Fruit fly (Drosophila melanogaster) whole organism, adult: ENCODE measurements around the gene CG18179.

Experiments used
- CG12768 ChIP-seq: fragments of 200-800 bp; sonication (Bioruptor generic); optimal IDR thresholded peaks from 2 replicates; lab custom pipeline; 2017; ENCODE audit warnings: missing biosample characterization, missing genetic modification characterization, mild to moderate bottlenecking, moderate library complexity, missing genetic modification reagents
- CG14711 ChIP-seq: fragments of 200-800 bp; sonication (Bioruptor generic); optimal IDR thresholded peaks from 2 replicates; lab custom pipeline; 2018; ENCODE audit warnings: missing biosample characterization, mild to moderate bottlenecking, missing genetic modification characterization, moderate library complexity
- CG5204 ChIP-seq: fragments of 200-800 bp; sonication (Bioruptor generic); optimal IDR thresholded peaks from 2 replicates; lab custom pipeline; 2016; ENCODE audit warnings: missing biosample characterization, missing genetic modification characterization
- CG7045 ChIP-seq: fragments of 200-800 bp; sonication (Bioruptor generic); optimal IDR thresholded peaks from 2 replicates; lab custom pipeline; 2017; ENCODE audit warnings: missing biosample characterization, mild to moderate bottlenecking, missing genetic modification characterization
- CG7101 ChIP-seq: fragments of 200-800 bp; sonication (Bioruptor generic); optimal IDR thresholded peaks from 2 replicates; lab custom pipeline; 2018; ENCODE audit warnings: missing biosample characterization, mild to moderate bottlenecking, missing genetic modification characterization, moderate library complexity
- Hr96 ChIP-seq: fragments of 200-800 bp; sonication (Bioruptor generic); optimal IDR thresholded peaks from 2 replicates; lab custom pipeline; 2016; ENCODE audit warnings: missing biosample characterization, missing genetic modification characterization
- Mnt ChIP-seq: fragments of 200-800 bp; sonication (Bioruptor generic); optimal IDR thresholded peaks from 2 replicates; lab custom pipeline; 2016; ENCODE audit warnings: missing biosample characterization, mild to moderate bottlenecking, missing genetic modification characterization
- kay ChIP-seq: fragments of 200-800 bp; sonication (Bioruptor generic); peaks from one replicate; lab custom pipeline; 2016; ENCODE audit warnings: missing biosample characterization, missing genetic modification characterization, borderline replicate concordance
- ovo ChIP-seq: fragments of 200-800 bp; sonication (Bioruptor generic); optimal IDR thresholded peaks from 2 replicates; lab custom pipeline; 2016; ENCODE audit warnings: missing biosample characterization, missing genetic modification characterization
- pad ChIP-seq: fragments of 200-800 bp; sonication (Bioruptor generic); optimal IDR thresholded peaks from 3 replicates; lab custom pipeline; 2017; ENCODE audit warnings: missing biosample characterization, missing genetic modification characterization, mild to moderate bottlenecking, moderate library complexity, missing genetic modification reagents
- tj ChIP-seq: fragments of 200-800 bp; sonication (Bioruptor generic); optimal IDR thresholded peaks from 3 replicates; lab custom pipeline; 2017; ENCODE audit warnings: missing biosample characterization, mild to moderate bottlenecking, missing genetic modification characterization, moderate library complexity
- toe ChIP-seq: fragments of 200-800 bp; sonication (Bioruptor generic); optimal IDR thresholded peaks from 2 replicates; lab custom pipeline; 2016; ENCODE audit warnings: missing biosample characterization, missing genetic modification characterization

DNA sequence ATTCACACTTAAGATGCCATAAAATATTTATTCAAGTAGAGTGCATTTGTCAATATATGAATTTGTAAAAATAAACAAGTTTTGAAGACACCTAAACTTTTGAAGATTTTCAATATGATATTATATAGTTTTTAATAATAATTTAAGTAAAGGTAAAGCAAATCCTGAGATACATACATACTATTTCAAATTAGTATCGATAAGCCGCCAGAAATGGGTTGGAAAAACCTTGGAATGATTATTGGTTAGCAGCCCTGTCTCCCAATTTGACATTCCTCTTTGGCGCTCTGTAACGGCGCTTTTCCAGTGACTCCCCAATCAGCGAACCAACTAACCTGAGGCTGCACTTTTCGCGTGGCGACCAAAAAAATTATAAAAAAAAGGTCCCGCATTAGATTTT lies 41.9 kb downstream of the CG18179 start, which contains the start of gene alphaTub67C:
- TF ChIP-seq Mnt (no peak), CG7101 (tag; lab: Kevin White, UChicago) (no peak), ovo (GFP tag; lab: Kevin White, UChicago) (peak; percentile 37), CG5204 (GFP tag; lab: Kevin White, UChicago) (no peak), tj (GFP tag; lab: Kevin White, UChicago) (no peak), pad (GFP tag; lab: Kevin White, UChicago) (peak; percentile 88), CG12768 (GFP tag; lab: Kevin White, UChicago) (no peak), toe (no peak), CG7045 (GFP tag; lab: Kevin White, UChicago) (no peak), CG14711 (no peak), Hr96 (no peak), kay (GFP tag; lab: Kevin White, UChicago) (no peak)
